Fruit fly (Drosophila melanogaster) whole organism, wandering third instar larva: Measurements from ENCODE around the gene Rheb.
A peak's percentile ranks its signal among the peaks of the same experiment; 100 is the strongest.

Experiments used
- Abd-B ChIP-seq: fragments of >200 bp; optimal IDR thresholded peaks from 2 replicates; lab custom pipeline; 2017; ENCODE audit warnings: missing biosample characterization, missing genetic modification characterization
- CG32264 ChIP-seq: fragments of 200-800 bp; sonication (Bioruptor generic); optimal IDR thresholded peaks from 2 replicates; lab custom pipeline; 2016; ENCODE audit warnings: missing biosample characterization, missing genetic modification characterization
- CG9705 ChIP-seq: fragments of 200-800 bp; sonication (Bioruptor generic); optimal IDR thresholded peaks from 2 replicates; lab custom pipeline; 2018; ENCODE audit warnings: missing biosample characterization, mild to moderate bottlenecking, missing genetic modification characterization
- CrebA ChIP-seq: fragments of 200-800 bp; sonication (Bioruptor generic); optimal IDR thresholded peaks from 2 replicates; lab custom pipeline; 2016; ENCODE audit warnings: missing biosample characterization, mild to moderate bottlenecking, missing genetic modification characterization, borderline replicate concordance
- Dfd ChIP-seq: fragments of >200 bp; optimal IDR thresholded peaks from 2 replicates; lab custom pipeline; 2017; ENCODE audit warnings: missing biosample characterization, missing genetic modification characterization
- Dif ChIP-seq: fragments of 200-275, 200-300 bp; sonication (Bioruptor generic); optimal IDR thresholded peaks from 2 replicates; lab custom pipeline; 2018; ENCODE audit warnings: missing biosample characterization, missing genetic modification characterization; ENCODE audit not compliant: partially characterized antibody
- GATAd ChIP-seq: sonication (Bioruptor generic); optimal IDR thresholded peaks from 2 replicates; lab custom pipeline; 2016; ENCODE audit warnings: missing biosample characterization, missing genetic modification characterization
- HLH106 ChIP-seq: fragments of 200-800 bp; optimal IDR thresholded peaks from 3 replicates; lab custom pipeline; 2019; ENCODE audit warnings: missing biosample characterization, mild to moderate bottlenecking, missing genetic modification characterization, moderate library complexity
- Hnf4 ChIP-seq: fragments of 200-800 bp; sonication (Bioruptor generic); optimal IDR thresholded peaks from 2 replicates; lab custom pipeline; 2016; ENCODE audit warnings: missing biosample characterization, mild to moderate bottlenecking, missing genetic modification characterization
- Hr78 ChIP-seq: fragments of >200 bp; optimal IDR thresholded peaks from 2 replicates; lab custom pipeline; 2017; ENCODE audit warnings: missing biosample characterization, missing genetic modification characterization
- Hr83 ChIP-seq: fragments of 200-300 bp; sonication (Bioruptor generic); optimal IDR thresholded peaks from 2 replicates; lab custom pipeline; 2016; ENCODE audit warnings: missing biosample characterization, mild to moderate bottlenecking, missing genetic modification characterization, moderate library complexity; ENCODE audit not compliant: poor library complexity, severe bottlenecking
- Jra ChIP-seq: sonication (Bioruptor generic); optimal IDR thresholded peaks from 2 replicates; lab custom pipeline; 2016; ENCODE audit warnings: missing biosample characterization, missing genetic modification characterization
- Myc ChIP-seq: fragments of >200 bp; optimal IDR thresholded peaks from 2 replicates; lab custom pipeline; 2017
- N ChIP-seq: fragments of >200 bp; optimal IDR thresholded peaks from 2 replicates; lab custom pipeline; 2018; ENCODE audit warnings: missing biosample characterization, missing external identifiers, missing genetic modification characterization
- OdsH ChIP-seq: fragments of 200-800 bp; sonication (Bioruptor generic); optimal IDR thresholded peaks from 2 replicates; lab custom pipeline; 2016; ENCODE audit warnings: missing biosample characterization, mild to moderate bottlenecking, missing genetic modification characterization
- Rel ChIP-seq, 2 experiments: fragments of 200-800 bp; sonication (Bioruptor generic) in 1 of 2; optimal IDR thresholded peaks; 2 replicates in 1 of 2; 3 replicates in 1 of 2; lab custom pipeline; 2016 to 2019; ENCODE audit warnings: mild to moderate bottlenecking in 2 of 2, missing biosample characterization in 2 of 2, missing genetic modification characterization in 2 of 2, moderate library complexity in 1 of 2
- Sp1 ChIP-seq: fragments of 200-800 bp; sonication (Bioruptor generic); optimal IDR thresholded peaks from 3 replicates; lab custom pipeline; 2019; ENCODE audit warnings: missing biosample characterization, mild to moderate bottlenecking, missing genetic modification characterization, moderate library complexity
- Vsx2 ChIP-seq: fragments of 200-300, 225-300 bp; sonication (Bioruptor generic); optimal IDR thresholded peaks from 2 replicates; lab custom pipeline; 2018; ENCODE audit warnings: missing biosample characterization, missing genetic modification characterization; ENCODE audit not compliant: partially characterized antibody
- br ChIP-seq: fragments of 200-800 bp; sonication (Bioruptor generic); optimal IDR thresholded peaks from 2 replicates; lab custom pipeline; 2016; ENCODE audit warnings: missing biosample characterization, missing genetic modification characterization
- brk ChIP-seq: fragments of 200-800 bp; sonication (Bioruptor generic); optimal IDR thresholded peaks from 2 replicates; lab custom pipeline; 2016; ENCODE audit warnings: missing biosample characterization, mild to moderate bottlenecking, missing genetic modification characterization
- dl ChIP-seq, 2 experiments: fragments of 175-275, 200-275 bp in 1 of 2; fragments of 200-275 bp in 1 of 2; sonication (Bioruptor generic); optimal IDR thresholded peaks; lab custom pipeline; 2018; ENCODE audit warnings: mild to moderate bottlenecking in 2 of 2, missing biosample characterization in 2 of 2, missing genetic modification characterization in 2 of 2, moderate library complexity in 2 of 2; ENCODE audit not compliant: partially characterized antibody in 2 of 2, insufficient read depth in 1 of 2
- dmrt93B ChIP-seq: fragments of 200-800 bp; sonication (Bioruptor generic); optimal IDR thresholded peaks from 2 replicates; lab custom pipeline; 2018; ENCODE audit warnings: missing biosample characterization, mild to moderate bottlenecking, missing genetic modification characterization
- dsf ChIP-seq: sonication (Bioruptor generic); optimal IDR thresholded peaks from 2 replicates; lab custom pipeline; 2016; ENCODE audit warnings: missing biosample characterization, missing genetic modification characterization, borderline replicate concordance
- ey ChIP-seq: fragments of 200-800 bp; sonication (Bioruptor generic); optimal IDR thresholded peaks from 2 replicates; lab custom pipeline; 2016; ENCODE audit warnings: missing biosample characterization, missing genetic modification characterization
- foxo ChIP-seq, 2 experiments: fragments of 200-800 bp; sonication (Bioruptor generic); optimal IDR thresholded peaks; 2 replicates in 1 of 2; 3 replicates in 1 of 2; lab custom pipeline; 2016 to 2017; ENCODE audit warnings: missing biosample characterization in 2 of 2, missing genetic modification characterization in 2 of 2
- h ChIP-seq: fragments of 200-800 bp; sonication (Bioruptor generic); optimal IDR thresholded peaks from 3 replicates; lab custom pipeline; 2016; ENCODE audit warnings: missing biosample characterization, mild to moderate bottlenecking, missing genetic modification characterization
- jim ChIP-seq: fragments of 175-275, 200-325 bp; sonication (Bioruptor generic); optimal IDR thresholded peaks from 2 replicates; lab custom pipeline; 2016; ENCODE audit warnings: missing biosample characterization, mild to moderate bottlenecking, missing genetic modification characterization
- lola ChIP-seq: fragments of >200 bp; optimal IDR thresholded peaks from 2 replicates; lab custom pipeline; 2017; ENCODE audit warnings: missing biosample characterization, missing genetic modification characterization
- pan ChIP-seq: fragments of >200 bp; optimal IDR thresholded peaks from 2 replicates; lab custom pipeline; 2017
- psq ChIP-seq: fragments of 200-800 bp; sonication (Bioruptor generic); optimal IDR thresholded peaks from 3 replicates; lab custom pipeline; 2017; ENCODE audit warnings: missing biosample characterization, mild to moderate bottlenecking, missing genetic modification characterization, moderate library complexity
- rgr ChIP-seq: fragments of 200-800 bp; sonication (Bioruptor generic); optimal IDR thresholded peaks from 3 replicates; lab custom pipeline; 2016; ENCODE audit warnings: missing biosample characterization, mild to moderate bottlenecking, missing genetic modification characterization
- sage ChIP-seq: fragments of 200-800 bp; sonication (Bioruptor generic); optimal IDR thresholded peaks from 2 replicates; lab custom pipeline; 2016; ENCODE audit warnings: missing biosample characterization, mild to moderate bottlenecking, missing genetic modification characterization
- sv ChIP-seq: fragments of 200-800 bp; sonication (Bioruptor generic); optimal IDR thresholded peaks from 3 replicates; lab custom pipeline; 2016; ENCODE audit warnings: missing biosample characterization, missing genetic modification characterization
- tai ChIP-seq: sonication (Bioruptor generic); optimal IDR thresholded peaks from 2 replicates; lab custom pipeline; 2016; ENCODE audit warnings: missing biosample characterization, missing genetic modification characterization
- usp ChIP-seq: fragments of >200 bp; optimal IDR thresholded peaks from 2 replicates; lab custom pipeline; 2017; ENCODE audit warnings: missing biosample characterization, missing genetic modification characterization
- woc ChIP-seq: sonication (Bioruptor generic); optimal IDR thresholded peaks from 2 replicates; lab custom pipeline; 2016; ENCODE audit warnings: missing biosample characterization, mild to moderate bottlenecking, missing genetic modification characterization

Gene Rheb

dm6 chr3R:5587863-5588519 lies 19.3 kb downstream of the Rheb start, which contains the start of gene CG2926:
CG2926 (minus strand) TSS chr3R:5588380.
- TF ChIP-seq OdsH = peak; percentile 15
- no peak for TF ChIP-seq usp (GFP tag; lab: Kevin White, UChicago)
- no peak for TF ChIP-seq tai (GFP tag; lab: Kevin White, UChicago)
- TF ChIP-seq Myc (lab: Kevin White, UChicago) = no peak
- peak; percentile 34 for TF ChIP-seq ey (GFP tag; lab: Kevin White, UChicago)
- no peak for TF ChIP-seq sv (GFP tag; lab: Kevin White, UChicago)
- peak; percentile 58 for TF ChIP-seq jim (GFP tag; lab: Kevin White, UChicago)
- no peak for TF ChIP-seq Rel (GFP tag; optimal IDR thresholded peaks at IDR 0.05; lab: Kevin White, UChicago)
- no peak for TF ChIP-seq Rel (tag; optimal IDR thresholded peaks at IDR 0.05; lab: Kevin White, UChicago)
- TF ChIP-seq Dif (GFP tag; lab: Kevin White, UChicago) = no peak
- TF ChIP-seq Dfd = no peak
- TF ChIP-seq rgr (GFP tag; lab: Kevin White, UChicago) = no peak
- TF ChIP-seq Abd-B (GFP tag; lab: Kevin White, UChicago) = no peak
- TF ChIP-seq woc = no peak
- TF ChIP-seq Sp1 = no peak
- TF ChIP-seq h (GFP tag; lab: Kevin White, UChicago) = peak; percentile 54
- TF ChIP-seq sage (GFP tag; lab: Kevin White, UChicago) = no peak
- TF ChIP-seq Hr83 (GFP tag; lab: Kevin White, UChicago) = peak; percentile 88
- no peak for TF ChIP-seq br (GFP tag; lab: Kevin White, UChicago)
- no peak for TF ChIP-seq brk (GFP tag; lab: Kevin White, UChicago)
- TF ChIP-seq Jra (GFP tag; lab: Kevin White, UChicago) = no peak
- peak; percentile 16 for TF ChIP-seq CG9705 (GFP tag; lab: Kevin White, UChicago)
- no peak for TF ChIP-seq dmrt93B (GFP tag; lab: Kevin White, UChicago)
- no peak for TF ChIP-seq CrebA
- TF ChIP-seq Hr78 (GFP tag; lab: Kevin White, UChicago) = no peak
- no peak for TF ChIP-seq pan (lab: Kevin White, UChicago)
- TF ChIP-seq Hnf4 (GFP tag; lab: Kevin White, UChicago) = no peak
- TF ChIP-seq HLH106 (tag; lab: Kevin White, UChicago) = no peak
- TF ChIP-seq dsf (GFP tag; lab: Kevin White, UChicago) = no peak
- TF ChIP-seq foxo (GFP tag; optimal IDR thresholded peaks at IDR 0.05; lab: Kevin White, UChicago) = no peak

- TF ChIP-seq brk (GFP tag; lab: Kevin White, UChicago) (no peak), Abd-B (GFP tag; lab: Kevin White, UChicago) (no peak)
- TF ChIP-seq, all 38 proteins: peak for 0
These were observed 19.9 kb downstream of the Rheb start, which contains the start of gene PolZ2 for dm6 chr3R:5588573-5588972. PolZ2 (plus strand) TSS chr3R:5588873.

DNA sequence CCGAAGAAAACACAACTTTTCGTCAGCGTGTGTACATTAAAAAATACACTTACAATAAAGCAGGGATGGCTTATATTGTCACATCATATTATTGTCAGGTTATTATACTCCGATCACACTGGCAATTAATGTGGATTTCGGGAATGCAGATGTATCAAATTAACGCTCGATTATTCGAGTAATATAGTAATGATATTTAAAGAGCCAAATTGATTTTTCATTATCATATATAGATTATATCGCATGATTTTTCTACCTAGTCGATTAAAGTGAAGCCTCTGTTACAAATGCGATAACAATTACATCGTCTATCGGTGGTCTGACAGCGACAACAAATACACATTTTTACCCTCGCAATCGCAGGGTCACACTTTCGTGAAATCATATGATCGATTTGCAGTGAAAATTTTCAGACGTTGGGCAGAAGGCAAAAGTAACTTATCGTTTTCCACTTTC lies 22.7 kb downstream of the Rheb start, which contains the start of the genes noi and Vha26:
Gene noi, minus strand, starts transcription at position 62 of the 456 bp plus-strand sequence.
Gene Vha26, plus strand, starts transcription at position 366 of the 456 bp plus-strand sequence.
- TF ChIP-seq Myc (lab: Kevin White, UChicago) (no peak), dl (GFP tag; optimal IDR thresholded peaks at IDR 0.05; lab: Kevin White, UChicago; ENCODE audit: insufficient read depth in 1 of 2, partially characterized antibody in 2 of 2) (no peak), foxo (GFP tag; optimal IDR thresholded peaks at IDR 0.05; lab: Kevin White, UChicago) (peak in 1 of 2 experiments; percentile 25), psq (GFP tag; lab: Kevin White, UChicago) (peak; percentile 17), br (GFP tag; lab: Kevin White, UChicago) (no peak), brk (GFP tag; lab: Kevin White, UChicago) (no peak), Sp1 (peak; percentile 19), Vsx2 (GFP tag; lab: Kevin White, UChicago) (no peak), CG32264 (peak; percentile 4), Abd-B (GFP tag; lab: Kevin White, UChicago) (peak; percentile 10), N (GFP tag; lab: Kevin White, UChicago) (peak; percentile 96), Hr83 (GFP tag; lab: Kevin White, UChicago) (no peak), dmrt93B (GFP tag; lab: Kevin White, UChicago) (no peak), woc (peak; percentile 61), sv (GFP tag; lab: Kevin White, UChicago) (peak; percentile 17), usp (GFP tag; lab: Kevin White, UChicago) (no peak), rgr (GFP tag; lab: Kevin White, UChicago) (peak; percentile 12), Rel (GFP tag; optimal IDR thresholded peaks at IDR 0.05; lab: Kevin White, UChicago) (no peak), Rel (tag; optimal IDR thresholded peaks at IDR 0.05; lab: Kevin White, UChicago) (peak; percentile 24), dsf (GFP tag; lab: Kevin White, UChicago) (no peak), ey (GFP tag; lab: Kevin White, UChicago) (peak; percentile 22), GATAd (GFP tag; lab: Kevin White, UChicago) (no peak), HLH106 (tag; lab: Kevin White, UChicago) (peak; percentile 60), tai (GFP tag; lab: Kevin White, UChicago) (no peak), CG9705 (GFP tag; lab: Kevin White, UChicago) (peak; percentile 35), lola (GFP tag; lab: Kevin White, UChicago) (no peak), Hr78 (GFP tag; lab: Kevin White, UChicago) (peak; percentile 80)
